Fruit fly (Drosophila melanogaster): Measurements from ENCODE around the gene CG1136.

DNA sequence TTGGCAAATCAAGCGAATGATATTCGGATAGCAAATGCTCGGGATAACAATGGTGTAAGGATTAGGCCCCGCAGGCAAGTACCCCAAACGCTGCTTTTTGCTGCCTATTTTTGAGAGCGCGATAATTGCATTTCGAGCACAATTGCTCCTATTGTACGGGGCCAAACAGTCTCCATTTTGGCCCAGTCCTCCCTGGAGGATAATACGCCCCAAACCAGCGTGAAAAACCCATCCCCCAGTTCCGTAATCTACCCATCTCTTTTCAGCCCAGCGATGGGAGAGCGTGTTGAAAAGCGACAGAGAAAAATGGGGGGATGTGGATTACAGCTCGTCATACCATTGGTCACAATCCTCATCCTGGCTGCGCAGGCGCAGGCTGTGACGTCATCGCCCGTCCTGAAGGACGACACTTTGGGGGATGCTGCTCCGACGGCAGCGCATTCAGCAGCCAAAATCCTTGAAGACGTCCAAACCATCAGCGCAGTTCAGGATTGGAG, 42.3 kb downstream of the CG1136 start, which contains the start of gene Gad1:
- TF ChIP-seq psq (optimal IDR thresholded peaks at IDR 0.05) (no peak), CG8478 (optimal IDR thresholded peaks at IDR 0.05) (no peak), EcR (GFP tag; optimal IDR thresholded peaks at IDR 0.05) (no peak), usp (GFP tag; optimal IDR thresholded peaks at IDR 0.05) (no peak), Dll (optimal IDR thresholded peaks at IDR 0.05) (no peak)
